Fruit fly (Drosophila melanogaster): ENCODE results near the gene ND-23.

- TF ChIP-seq Myc (optimal IDR thresholded peaks at IDR 0.05), result no peak
- TF ChIP-seq Sin3A (optimal IDR thresholded peaks at IDR 0.05), result no peak
Observed at dm6 chr3R:15804678-15805077, 32.2 kb downstream of the ND-23 start.
